Worm (Caenorhabditis elegans) whole organism, late embryonic: Measurements from ENCODE around the gene glb-16.

ENCODE experiments used
- C38D4.7 ChIP-seq: fragments of 200-800 bp; sonication (Bioruptor generic); optimal IDR thresholded peaks from 2 replicates; lab custom pipeline; 2018; ENCODE audit warnings: mild to moderate bottlenecking, missing genetic modification characterization, moderate library complexity, missing compliant biosample characterization
- F13H6.1 ChIP-seq: sonication (generic microtip); optimal IDR thresholded peaks from 2 replicates; lab custom pipeline; 2016; ENCODE audit warnings: missing genetic modification characterization, missing compliant biosample characterization
- K02D7.2 ChIP-seq: sonication (generic microtip); optimal IDR thresholded peaks from 2 replicates; lab custom pipeline; 2017; ENCODE audit warnings: mild to moderate bottlenecking, missing genetic modification characterization, missing compliant biosample characterization
- K09A11.1 ChIP-seq: sonication (generic microtip); optimal IDR thresholded peaks from 2 replicates; lab custom pipeline; 2017; ENCODE audit warnings: antibody characterized with exemption, mild to moderate bottlenecking, missing genetic modification characterization, missing compliant biosample characterization; ENCODE audit not compliant: insufficient read depth
- T23F11.4 ChIP-seq: fragments of 200-800 bp; sonication (Bioruptor generic); optimal IDR thresholded peaks from 2 replicates; lab custom pipeline; 2018; ENCODE audit warnings: mild to moderate bottlenecking, missing genetic modification characterization, missing compliant biosample characterization
- Y22D7AL.16 ChIP-seq: sonication (generic microtip); optimal IDR thresholded peaks from 2 replicates; lab custom pipeline; 2016; ENCODE audit warnings: missing genetic modification characterization, missing compliant biosample characterization
- ahr-1 ChIP-seq: sonication (generic microtip); optimal IDR thresholded peaks from 2 replicates; lab custom pipeline; 2016; ENCODE audit warnings: missing genetic modification characterization, missing compliant biosample characterization
- ama-1 ChIP-seq: fragments of 150-350 bp; optimal IDR thresholded peaks from 2 replicates; lab custom pipeline; 2014
- ceh-18 ChIP-seq: sonication (generic microtip); optimal IDR thresholded peaks from 2 replicates; lab custom pipeline; 2016; ENCODE audit warnings: missing genetic modification characterization, missing compliant biosample characterization
- ceh-19 ChIP-seq: fragments of 200-800 bp; sonication (Bioruptor generic); optimal IDR thresholded peaks from 2 replicates; lab custom pipeline; 2018; ENCODE audit warnings: mild to moderate bottlenecking, missing genetic modification characterization, missing compliant biosample characterization
- ceh-2 ChIP-seq: sonication (generic microtip); optimal IDR thresholded peaks from 2 replicates; lab custom pipeline; 2016; ENCODE audit warnings: missing genotype, missing genetic modification characterization, missing compliant biosample characterization
- ceh-30 ChIP-seq: fragments of 150-350 bp; optimal IDR thresholded peaks from 2 replicates; lab custom pipeline; 2014; ENCODE audit warnings: missing biosample characterization, missing genetic modification characterization
- ceh-45 ChIP-seq: fragments of 200-800 bp; sonication (Bioruptor generic); IDR thresholded peaks from 2 replicates; pipeline ENCODE4 v1.3.6; 2022; ENCODE audit warnings: missing genetic modification reagents, missing genetic modification characterization, missing compliant biosample characterization
- ceh-48 ChIP-seq: sonication (generic microtip); optimal IDR thresholded peaks from 2 replicates; lab custom pipeline; 2016; ENCODE audit warnings: missing genetic modification characterization, inconsistent platforms, missing compliant biosample characterization
- elt-2 ChIP-seq: sonication (generic microtip); optimal IDR thresholded peaks from 2 replicates; lab custom pipeline; 2016; ENCODE audit warnings: missing genetic modification reagents, missing genetic modification characterization, missing compliant biosample characterization
- hlh-6 ChIP-seq: sonication (generic microtip); optimal IDR thresholded peaks from 2 replicates; lab custom pipeline; 2016; ENCODE audit warnings: missing genotype, missing genetic modification characterization, missing compliant biosample characterization
- madf-2 ChIP-seq: sonication (generic microtip); optimal IDR thresholded peaks from 2 replicates; lab custom pipeline; 2017; ENCODE audit warnings: missing genetic modification characterization, missing compliant biosample characterization
- mec-3 ChIP-seq: sonication (generic microtip); optimal IDR thresholded peaks from 2 replicates; lab custom pipeline; 2016; ENCODE audit warnings: borderline replicate concordance, missing genetic modification characterization, missing compliant biosample characterization
- nhr-11 ChIP-seq: fragments of 150-350 bp; optimal IDR thresholded peaks from 2 replicates; lab custom pipeline; 2014; ENCODE audit warnings: missing biosample characterization, missing genetic modification characterization
- nhr-232 ChIP-seq: sonication (generic microtip); optimal IDR thresholded peaks from 2 replicates; lab custom pipeline; 2016; ENCODE audit warnings: missing genetic modification characterization, missing compliant biosample characterization
- npax-4 ChIP-seq: sonication (generic microtip); optimal IDR thresholded peaks from 2 replicates; lab custom pipeline; 2016; ENCODE audit warnings: missing genetic modification characterization, missing compliant biosample characterization
- odd-2 ChIP-seq: sonication (generic microtip); optimal IDR thresholded peaks from 2 replicates; lab custom pipeline; 2017; ENCODE audit warnings: antibody characterized with exemption, mild to moderate bottlenecking, missing genetic modification characterization, missing compliant biosample characterization
- pax-1 ChIP-seq: fragments of 150-350 bp; optimal IDR thresholded peaks from 2 replicates; lab custom pipeline; 2014; ENCODE audit warnings: missing biosample characterization, missing genetic modification characterization
- pha-2 ChIP-seq: sonication (generic microtip); optimal IDR thresholded peaks from 2 replicates; lab custom pipeline; 2017; ENCODE audit warnings: mild to moderate bottlenecking, missing genetic modification characterization, missing compliant biosample characterization
- ref-2 ChIP-seq: sonication (generic microtip); optimal IDR thresholded peaks from 2 replicates; lab custom pipeline; 2016; ENCODE audit warnings: missing genetic modification characterization, missing compliant biosample characterization
- rnt-1 ChIP-seq: sonication (generic microtip); optimal IDR thresholded peaks from 2 replicates; lab custom pipeline; 2016; ENCODE audit warnings: missing genetic modification characterization, missing compliant biosample characterization
- syd-9 ChIP-seq: sonication (generic microtip); optimal IDR thresholded peaks from 2 replicates; lab custom pipeline; 2016; ENCODE audit warnings: mild to moderate bottlenecking, missing genetic modification characterization, moderate library complexity, missing compliant biosample characterization
- tbx-2 ChIP-seq: sonication (generic microtip); optimal IDR thresholded peaks from 2 replicates; lab custom pipeline; 2016; ENCODE audit warnings: missing genetic modification characterization, missing compliant biosample characterization
- tbx-7 ChIP-seq: sonication (generic microtip); optimal IDR thresholded peaks from 2 replicates; lab custom pipeline; 2016; ENCODE audit warnings: missing genotype, missing genetic modification characterization, missing compliant biosample characterization
- unc-42 ChIP-seq: sonication (generic microtip); optimal IDR thresholded peaks from 2 replicates; lab custom pipeline; 2016; ENCODE audit warnings: missing genotype, missing genetic modification characterization, missing compliant biosample characterization
- unc-55 ChIP-seq: sonication (generic microtip); optimal IDR thresholded peaks from 2 replicates; lab custom pipeline; 2017; ENCODE audit warnings: missing biosample characterization, missing genetic modification reagents, missing genetic modification characterization
- zip-5 ChIP-seq: sonication (generic microtip); optimal IDR thresholded peaks from 2 replicates; lab custom pipeline; 2016; ENCODE audit warnings: missing genetic modification characterization, missing compliant biosample characterization

The glb-16 gene

ce11 chrX:7522595-7522994 lies 17.3 kb downstream of the glb-16 start:
- TF ChIP-seq zip-5 (tag; lab: Kevin White, UChicago): no peak
- TF ChIP-seq tbx-7 (tag; lab: Kevin White, UChicago): no peak
- TF ChIP-seq unc-55 (GFP tag; lab: Kevin White, UChicago): peak; percentile 9
- TF ChIP-seq ref-2: no peak
- no peak for TF ChIP-seq K02D7.2 (tag; lab: Kevin White, UChicago)
- no peak for TF ChIP-seq T23F11.4 (GFP tag; lab: Kevin White, UChicago)
- no peak for TF ChIP-seq pha-2 (tag; lab: Kevin White, UChicago)
- TF ChIP-seq tbx-2 (tag; lab: Kevin White, UChicago): peak; percentile 4
- no peak for TF ChIP-seq rnt-1 (tag; lab: Kevin White, UChicago)
- TF ChIP-seq npax-4 (tag; lab: Kevin White, UChicago): no peak

ce11 chrX:7519569-7519968 lies 20.4 kb downstream of the glb-16 start, which contains the start of gene chts-1:
TSS of gene chts-1 (minus strand) at chrX:7519669.
- TF ChIP-seq zip-5 (tag; lab: Kevin White, UChicago) (no peak), mec-3 (no peak), Y22D7AL.16 (no peak), T23F11.4 (GFP tag; lab: Kevin White, UChicago) (no peak), rnt-1 (tag; lab: Kevin White, UChicago) (no peak)

DNA sequence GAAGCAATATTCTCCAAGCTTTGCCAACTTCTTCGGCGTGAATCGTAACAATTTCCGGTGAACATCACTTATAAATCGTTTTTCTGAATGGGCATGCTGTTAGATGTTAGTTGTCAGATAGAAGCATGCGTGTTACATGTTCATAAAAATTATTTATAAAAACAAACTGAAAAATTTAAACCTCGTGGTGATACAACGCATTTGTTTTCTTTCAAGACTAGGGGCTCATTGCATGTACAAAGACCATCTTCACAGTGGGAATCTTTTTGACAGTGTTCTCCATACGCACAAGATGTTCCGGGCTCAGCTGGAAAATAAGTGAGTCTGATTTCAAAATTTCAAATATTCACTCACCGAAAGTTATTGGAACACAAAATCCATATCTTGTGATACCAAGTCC lies 27.2 kb downstream of the glb-16 start:
- no peak for TF ChIP-seq unc-42 (tag; lab: Kevin White, UChicago)
- TF ChIP-seq ahr-1 (tag; lab: Kevin White, UChicago): no peak
- TF ChIP-seq Y22D7AL.16: no peak
- no peak for TF ChIP-seq odd-2 (tag; lab: Kevin White, UChicago)
- no peak for TF ChIP-seq syd-9 (tag; lab: Kevin White, UChicago)
- TF ChIP-seq hlh-6: no peak
- no peak for TF ChIP-seq C38D4.7 (GFP tag; lab: Kevin White, UChicago)
- TF ChIP-seq, all 69 proteins: peak for 0

- no peak for TF ChIP-seq mec-3
- no peak for TF ChIP-seq nhr-11
- TF ChIP-seq Y22D7AL.16: no peak
- TF ChIP-seq ceh-18 (tag; lab: Kevin White, UChicago): no peak
- no peak for TF ChIP-seq ceh-30
- TF ChIP-seq unc-42 (tag; lab: Kevin White, UChicago): no peak
These were observed 32.8 kb downstream of the glb-16 start for ce11 chrX:7507141-7507540.

DNA sequence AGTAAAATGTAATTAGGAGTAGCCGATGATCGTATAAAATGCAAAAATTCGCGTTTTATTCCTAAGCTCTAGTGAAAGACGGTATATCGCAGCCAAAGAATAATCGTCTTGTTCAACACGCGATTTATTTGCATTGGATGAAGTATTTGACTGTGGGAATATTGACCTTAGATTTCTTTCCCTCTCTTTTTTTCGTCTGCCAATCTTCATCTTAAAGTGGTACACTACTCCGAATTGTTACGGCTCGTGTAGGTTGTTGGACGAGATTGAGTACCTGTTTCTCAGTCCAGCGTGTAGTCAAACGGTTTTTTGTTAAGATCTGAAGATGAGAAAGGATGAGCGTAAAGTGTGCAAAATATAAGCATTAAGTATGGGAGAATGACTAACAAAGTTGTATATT lies 33.4 kb downstream of the glb-16 start, which contains the start of gene lgc-11:
TSS of gene lgc-11 (minus strand) at position 101 of the 400 bp plus-strand sequence.
- TF ChIP-seq ceh-45 (GFP tag; lab: Robert Waterston, UW) (no peak), odd-2 (tag; lab: Kevin White, UChicago) (no peak), ama-1 (lab: Kevin White, UChicago) (no peak), unc-55 (GFP tag; lab: Kevin White, UChicago) (no peak), syd-9 (tag; lab: Kevin White, UChicago) (no peak), K09A11.1 (tag; lab: Kevin White, UChicago) (no peak), madf-2 (no peak), ceh-19 (GFP tag; lab: Kevin White, UChicago) (no peak), elt-2 (tag; lab: Kevin White, UChicago) (no peak), ceh-2 (tag; lab: Kevin White, UChicago) (no peak), nhr-232 (tag; lab: Kevin White, UChicago) (no peak), pax-1 (no peak), ceh-48 (tag; lab: Kevin White, UChicago) (no peak), unc-42 (tag; lab: Kevin White, UChicago) (no peak)

DNA sequence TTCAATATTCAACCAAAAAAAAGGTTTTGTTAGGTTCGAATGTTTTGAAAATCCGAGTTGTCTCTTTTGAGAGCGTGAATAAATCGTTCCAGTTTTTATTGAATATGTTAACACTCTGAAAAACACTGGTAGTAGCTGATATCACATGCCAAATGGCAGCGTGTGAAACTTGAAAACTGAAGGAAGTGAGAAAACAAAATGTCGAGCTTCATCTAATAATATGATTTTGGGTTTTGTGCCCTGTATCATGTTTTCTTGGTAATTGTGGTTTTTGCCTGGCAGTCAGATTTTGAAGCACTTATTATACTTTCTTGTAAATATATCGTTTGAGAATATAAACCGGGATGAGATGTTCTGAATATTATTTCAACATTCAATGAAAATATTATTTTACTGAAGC lies 37.1 kb downstream of the glb-16 start, which contains the start of gene F48E3.6:
TSS of gene F48E3.6 (minus strand) at position 101 of the 400 bp plus-strand sequence.
- TF ChIP-seq F13H6.1 (tag; lab: Kevin White, UChicago): no peak
